Fruit fly (Drosophila melanogaster): ENCODE results near the gene Akh.

Akh gene

DNA sequence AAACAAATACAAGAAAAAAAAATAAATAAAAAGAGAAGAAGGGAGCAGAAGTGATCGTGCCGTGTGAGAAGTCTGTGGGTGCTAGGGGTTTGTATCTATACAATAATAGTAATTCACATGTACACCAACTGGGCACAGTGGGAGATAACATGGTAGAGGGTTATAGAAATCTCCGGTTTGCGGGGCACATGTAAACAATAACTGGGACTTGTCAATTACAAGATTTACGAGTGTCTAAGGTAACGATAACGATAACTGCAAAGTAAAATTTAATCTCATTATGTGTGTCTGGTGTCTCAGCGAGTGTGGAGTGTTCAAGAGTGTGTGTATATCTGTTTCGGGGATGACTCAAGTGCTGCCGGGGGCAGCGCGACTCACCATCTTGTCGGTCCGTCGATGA, 10.5 kb upstream of the Akh start:
- peak; percentile 14 for TF ChIP-seq CG10543 (GFP tag; optimal IDR thresholded peaks at IDR 0.05)
- TF ChIP-seq CG16813 (GFP tag; IDR thresholded peaks at IDR 0.05; ENCODE audit: partially characterized antibody) = 0 out of 3 replicates have a peak, but pooled peaks have one; percentile 14
- TF ChIP-seq CG34376 (GFP tag; optimal IDR thresholded peaks at IDR 0.05) = peak; percentile 42
- peak; percentile 39 for TF ChIP-seq sug (tag; optimal IDR thresholded peaks at IDR 0.05)
- TF ChIP-seq mirr (GFP tag; optimal IDR thresholded peaks at IDR 0.05) = peak; percentile 82
- TF ChIP-seq caup (GFP tag; optimal IDR thresholded peaks at IDR 0.05; ENCODE audit: severe bottlenecking) = peak; percentile 64
- TF ChIP-seq Awh (GFP tag; IDR thresholded peaks at IDR 0.05) = no peak
- peak; percentile 89 for TF ChIP-seq exex (tag; optimal IDR thresholded peaks at IDR 0.05)
- TF ChIP-seq cwo (GFP tag; optimal IDR thresholded peaks at IDR 0.05) = peak; percentile 3
- peak; percentile 11 for TF ChIP-seq cg (GFP tag; optimal IDR thresholded peaks at IDR 0.05)
- TF ChIP-seq nerfin-1 (tag; optimal IDR thresholded peaks at IDR 0.05) = no peak
- TF ChIP-seq lola (GFP tag; optimal IDR thresholded peaks at IDR 0.05) = no peak
- peak; percentile 45 for TF ChIP-seq grn (GFP tag; optimal IDR thresholded peaks at IDR 0.05)

- peak; percentile 59 for TF ChIP-seq sd (tag; optimal IDR thresholded peaks at IDR 0.05)
- TF ChIP-seq CG16813 (GFP tag; IDR thresholded peaks at IDR 0.05; ENCODE audit: partially characterized antibody) = no peak
Observed at dm6 chr3L:4132585-4132984, 8.7 kb upstream of the Akh start.

- TF ChIP-seq Lim3 (GFP tag; IDR thresholded peaks at IDR 0.05) (no peak), gfzf (GFP tag; optimal IDR thresholded peaks at IDR 0.05) (peak; percentile 91), grau (tag; optimal IDR thresholded peaks at IDR 0.05) (peak; percentile 5), BtbVII (GFP tag; optimal IDR thresholded peaks at IDR 0.05) (peak; percentile 21), Dfd (GFP tag; optimal IDR thresholded peaks at IDR 0.05) (no peak), dimm (GFP tag; IDR thresholded peaks at IDR 0.05) (no peak), CG10209 (GFP tag; optimal IDR thresholded peaks at IDR 0.05) (no peak), Xrp1 (GFP tag; IDR thresholded peaks at IDR 0.05) (no peak), tin (GFP tag; optimal IDR thresholded peaks at IDR 0.05) (no peak), en (GFP tag; optimal IDR thresholded peaks at IDR 0.05) (no peak), unc-4 (GFP tag; IDR thresholded peaks at IDR 0.05; ENCODE audit: partially characterized antibody) (0 out of 2 replicates have a peak, but pooled peaks have one; percentile 13), CG10274 (GFP tag; optimal IDR thresholded peaks at IDR 0.05) (no peak), Hmx (GFP tag; optimal IDR thresholded peaks at IDR 0.05) (no peak), HmgD (GFP tag; optimal IDR thresholded peaks at IDR 0.05) (no peak), CG43689 (GFP tag; IDR thresholded peaks at IDR 0.05) (no peak), sna (GFP tag; IDR thresholded peaks at IDR 0.05; ENCODE audit: partially characterized antibody) (no peak), CG8281 (tag; optimal IDR thresholded peaks at IDR 0.05) (no peak), CG2678 (tag; optimal IDR thresholded peaks at IDR 0.05) (no peak), CG17186 (GFP tag; optimal IDR thresholded peaks at IDR 0.05) (peak; percentile 39), sisA (GFP tag; IDR thresholded peaks at IDR 0.05) (no peak), Sin3A (optimal IDR thresholded peaks at IDR 0.05) (peak; percentile 31), psq (GFP tag; optimal IDR thresholded peaks at IDR 0.05) (peak; percentile 71), Opbp (GFP tag; IDR thresholded peaks at IDR 0.05; ENCODE audit: partially characterized antibody) (0 out of 3 replicates have a peak, but pooled peaks have one; percentile 52), BEAF-32 (GFP tag; optimal IDR thresholded peaks at IDR 0.05) (peak; percentile 52), insv (GFP tag; optimal IDR thresholded peaks at IDR 0.05) (peak in 1 of 2 experiments; percentile 52), nmo (GFP tag; optimal IDR thresholded peaks at IDR 0.05) (peak; percentile 23), exex (tag; optimal IDR thresholded peaks at IDR 0.05) (no peak), CG4854 (GFP tag; optimal IDR thresholded peaks at IDR 0.05) (no peak), CG14710 (tag; optimal IDR thresholded peaks at IDR 0.05) (peak; percentile 26), sob (GFP tag; IDR thresholded peaks at IDR 0.05) (no peak), stc (GFP tag; IDR thresholded peaks at IDR 0.05) (no peak)
Observed at dm6 chr3L:4133724-4134678, 7.3 kb upstream of the Akh start, which contains the start of gene ens. Gene ens, minus strand, starts transcription at chr3L:4134550.

All from whole organism, embryonic.